Worm (Caenorhabditis elegans) whole organism, midembryonic: ENCODE data around the gene pgp-9.

Experiments
- T22C8.4 ChIP-seq: fragments of 200-800 bp; sonication (Bioruptor generic); IDR thresholded peaks from 2 replicates; pipeline ENCODE4 v1.3.6; 2022; ENCODE audit warnings: missing genetic modification characterization, missing compliant biosample characterization
- cog-1 ChIP-seq: sonication (generic microtip); optimal IDR thresholded peaks from 2 replicates; lab custom pipeline; 2016; ENCODE audit warnings: missing genetic modification characterization, missing compliant biosample characterization
- flt-1 ChIP-seq: fragments of 200-800 bp; sonication (Bioruptor generic); IDR thresholded peaks from 2 replicates; pipeline ENCODE4 v1.3.6; 2022; ENCODE audit warnings: missing genetic modification characterization, missing compliant biosample characterization
- klf-2 ChIP-seq: fragments of 200-800 bp; sonication (Bioruptor generic); conservative IDR thresholded peaks from 2 replicates; pipeline ENCODE4 v1.3.6; 2022; ENCODE audit warnings: missing genetic modification reagents, missing genetic modification characterization, missing compliant biosample characterization
- med-1 ChIP-seq: sonication (generic microtip); optimal IDR thresholded peaks from 2 replicates; lab custom pipeline; 2017; ENCODE audit warnings: missing genetic modification characterization, mild to moderate bottlenecking, missing compliant biosample characterization, antibody characterized with exemption, missing genetic modification reagents; ENCODE audit not compliant: insufficient read depth
- ref-1 ChIP-seq: fragments of 200-800 bp; sonication (Bioruptor generic); conservative IDR thresholded peaks from 2 replicates; pipeline ENCODE4 v1.3.6; 2022; ENCODE audit warnings: missing genetic modification reagents, missing genetic modification characterization, missing compliant biosample characterization
- tab-1 ChIP-seq: fragments of 200-800 bp; sonication (Bioruptor generic); IDR thresholded peaks from 2 replicates; pipeline ENCODE4 v1.3.6; 2022; ENCODE audit warnings: missing genetic modification characterization, missing compliant biosample characterization
- ztf-23 ChIP-seq: fragments of 200-800 bp; sonication (Bioruptor generic); IDR thresholded peaks from 2 replicates; pipeline ENCODE4 v1.3.6; 2022; ENCODE audit warnings: missing genetic modification reagents, missing genetic modification characterization, missing compliant biosample characterization
- ztf-29 ChIP-seq: fragments of 200-800 bp; sonication (Bioruptor generic); IDR thresholded peaks from 2 replicates; pipeline ENCODE4 v1.3.6; 2022; ENCODE audit warnings: missing genetic modification reagents, missing genetic modification characterization, missing compliant biosample characterization

pgp-9 gene

ce11 chrV:17783542-17783941 lies 27.9 kb downstream of the pgp-9 start, which contains the start of gene srab-12:
TSS of gene srab-12 (minus strand) at chrV:17783642.
- TF ChIP-seq flt-1 (GFP tag; lab: Robert Waterston, UW) (no peak), ztf-29 (no peak), cog-1 (no peak), klf-2 (GFP tag; lab: Robert Waterston, UW) (no peak), med-1 (GFP tag; lab: Kevin White, UChicago) (no peak), ref-1 (GFP tag; lab: Robert Waterston, UW) (no peak), T22C8.4 (GFP tag; lab: Robert Waterston, UW) (no peak), ztf-23 (GFP tag; lab: Robert Waterston, UW) (no peak), tab-1 (no peak)

ce11 chrV:17784363-17784762 lies 28.7 kb downstream of the pgp-9 start:
- TF ChIP-seq ztf-23 (GFP tag; lab: Robert Waterston, UW) (no peak), cog-1 (no peak), tab-1 (no peak), ref-1 (GFP tag; lab: Robert Waterston, UW) (no peak), flt-1 (GFP tag; lab: Robert Waterston, UW) (no peak), T22C8.4 (GFP tag; lab: Robert Waterston, UW) (no peak), med-1 (GFP tag; lab: Kevin White, UChicago) (no peak), klf-2 (GFP tag; lab: Robert Waterston, UW) (no peak), ztf-29 (no peak)

- TF ChIP-seq ztf-29 (no peak), klf-2 (GFP tag; lab: Robert Waterston, UW) (no peak), ref-1 (GFP tag; lab: Robert Waterston, UW) (no peak), cog-1 (no peak), ztf-23 (GFP tag; lab: Robert Waterston, UW) (no peak), med-1 (GFP tag; lab: Kevin White, UChicago) (no peak), flt-1 (GFP tag; lab: Robert Waterston, UW) (no peak), tab-1 (no peak), T22C8.4 (GFP tag; lab: Robert Waterston, UW) (no peak)
Observed at ce11 chrV:17790191-17790590, 34.5 kb downstream of the pgp-9 start, which contains the start of gene srh-290. TSS of gene srh-290 (plus strand) at chrV:17790491.

ce11 chrV:17793986-17794385 lies 38.3 kb downstream of the pgp-9 start, which contains the start of gene srh-289:
TSS of gene srh-289 (minus strand) at chrV:17794086.
- TF ChIP-seq flt-1 (GFP tag; lab: Robert Waterston, UW) (no peak), ref-1 (GFP tag; lab: Robert Waterston, UW) (no peak)

- TF ChIP-seq ref-1 (GFP tag; lab: Robert Waterston, UW) (no peak), klf-2 (GFP tag; lab: Robert Waterston, UW) (no peak), tab-1 (no peak), T22C8.4 (GFP tag; lab: Robert Waterston, UW) (no peak), cog-1 (no peak), med-1 (GFP tag; lab: Kevin White, UChicago) (no peak), ztf-23 (GFP tag; lab: Robert Waterston, UW) (no peak), flt-1 (GFP tag; lab: Robert Waterston, UW) (no peak), ztf-29 (no peak)
Observed at ce11 chrV:17795655-17796054, 40.0 kb downstream of the pgp-9 start, which contains the start of gene srh-288. TSS of gene srh-288 (minus strand) at chrV:17795755.

ce11 chrV:17798789-17799188 lies 43.1 kb downstream of the pgp-9 start, which contains the start of gene srx-18:
TSS of gene srx-18 (minus strand) at chrV:17798889.
- no peak for TF ChIP-seq klf-2 (GFP tag; lab: Robert Waterston, UW)
- TF ChIP-seq flt-1 (GFP tag; lab: Robert Waterston, UW) = no peak
- TF ChIP-seq cog-1 = no peak
- no peak for TF ChIP-seq ztf-29
- TF ChIP-seq T22C8.4 (GFP tag; lab: Robert Waterston, UW) = no peak
- no peak for TF ChIP-seq tab-1
- no peak for TF ChIP-seq ztf-23 (GFP tag; lab: Robert Waterston, UW)
- TF ChIP-seq med-1 (GFP tag; lab: Kevin White, UChicago) = no peak
- TF ChIP-seq ref-1 (GFP tag; lab: Robert Waterston, UW) = no peak

ce11 chrV:17800538-17800937 lies 44.8 kb downstream of the pgp-9 start, which contains the start of gene srh-287:
TSS of gene srh-287 (plus strand) at chrV:17800838.
- TF ChIP-seq med-1 (GFP tag; lab: Kevin White, UChicago) (no peak), klf-2 (GFP tag; lab: Robert Waterston, UW) (no peak), ztf-29 (no peak), tab-1 (no peak), cog-1 (no peak), ref-1 (GFP tag; lab: Robert Waterston, UW) (no peak), T22C8.4 (GFP tag; lab: Robert Waterston, UW) (no peak), ztf-23 (GFP tag; lab: Robert Waterston, UW) (no peak), flt-1 (GFP tag; lab: Robert Waterston, UW) (no peak)

ce11 chrV:17802519-17802918 lies 46.8 kb downstream of the pgp-9 start, which contains the start of the genes Y94A7B.11 and srh-292:
TSS of gene Y94A7B.11 (minus strand) at chrV:17802619.
TSS of gene srh-292 (plus strand) at chrV:17802769.
- no peak for TF ChIP-seq tab-1
- TF ChIP-seq T22C8.4 (GFP tag; lab: Robert Waterston, UW) = no peak
- no peak for TF ChIP-seq ref-1 (GFP tag; lab: Robert Waterston, UW)
- no peak for TF ChIP-seq klf-2 (GFP tag; lab: Robert Waterston, UW)
- no peak for TF ChIP-seq cog-1
- TF ChIP-seq med-1 (GFP tag; lab: Kevin White, UChicago) = no peak
- no peak for TF ChIP-seq ztf-23 (GFP tag; lab: Robert Waterston, UW)
- no peak for TF ChIP-seq ztf-29
- no peak for TF ChIP-seq flt-1 (GFP tag; lab: Robert Waterston, UW)

- TF ChIP-seq klf-2 (GFP tag; lab: Robert Waterston, UW) = no peak
- TF ChIP-seq T22C8.4 (GFP tag; lab: Robert Waterston, UW) = no peak
- no peak for TF ChIP-seq cog-1
- TF ChIP-seq ztf-23 (GFP tag; lab: Robert Waterston, UW) = no peak
- TF ChIP-seq ztf-29 = no peak
- TF ChIP-seq tab-1 = no peak
- no peak for TF ChIP-seq med-1 (GFP tag; lab: Kevin White, UChicago)
- no peak for TF ChIP-seq ref-1 (GFP tag; lab: Robert Waterston, UW)
- TF ChIP-seq flt-1 (GFP tag; lab: Robert Waterston, UW) = no peak
Observed at ce11 chrV:17805323-17805722, 49.6 kb downstream of the pgp-9 start, which contains the start of gene srh-291. TSS of gene srh-291 (plus strand) at chrV:17805623.
